Worm (Caenorhabditis elegans): Measurements from ENCODE around the gene D1053.4.

DNA sequence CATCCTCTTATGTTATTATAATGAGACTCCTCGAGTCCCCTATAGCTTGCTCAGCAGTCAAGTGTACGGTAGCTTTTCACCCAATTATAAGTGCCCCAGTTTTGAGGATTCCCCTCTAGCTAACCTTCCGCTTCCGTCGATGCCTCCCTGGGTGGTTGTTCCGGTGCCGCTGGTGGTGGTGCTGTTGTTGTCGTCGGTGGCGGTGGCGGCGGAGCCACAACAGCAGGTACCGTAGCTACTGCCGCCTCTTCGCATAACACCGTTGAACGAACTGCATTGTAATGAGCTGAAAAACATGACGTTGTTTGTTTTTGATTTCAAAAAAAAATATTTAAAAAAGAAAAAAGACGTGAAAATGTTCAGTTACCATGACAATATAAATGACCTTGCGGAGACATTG, 42.8 kb upstream of the D1053.4 start:
- no peak for TF ChIP-seq gmeb-1 (tag; optimal IDR thresholded peaks at IDR 0.05)
- no peak for TF ChIP-seq unc-55 (GFP tag; optimal IDR thresholded peaks at IDR 0.05)
- no peak for TF ChIP-seq ztf-11 (tag; optimal IDR thresholded peaks at IDR 0.05)
- no peak for TF ChIP-seq elt-3 (tag; optimal IDR thresholded peaks at IDR 0.05)

All from whole organism, L2 larva.